Fruit fly (Drosophila melanogaster) whole organism, adult: ENCODE data around the gene Dpck.

Source experiments
- CG5204 ChIP-seq: fragments of 200-800 bp; sonication (Bioruptor generic); optimal IDR thresholded peaks from 2 replicates; lab custom pipeline; 2016; ENCODE audit warnings: missing biosample characterization, missing genetic modification characterization
- Crg-1 ChIP-seq: fragments of 200-800 bp; sonication (Bioruptor generic); optimal IDR thresholded peaks from 2 replicates; lab custom pipeline; 2016; ENCODE audit warnings: missing biosample characterization, missing genetic modification characterization
- Hr96 ChIP-seq: fragments of 200-800 bp; sonication (Bioruptor generic); optimal IDR thresholded peaks from 2 replicates; lab custom pipeline; 2016; ENCODE audit warnings: missing biosample characterization, missing genetic modification characterization
- ovo ChIP-seq: fragments of 200-800 bp; sonication (Bioruptor generic); optimal IDR thresholded peaks from 2 replicates; lab custom pipeline; 2016; ENCODE audit warnings: missing biosample characterization, missing genetic modification characterization
- pad ChIP-seq: fragments of 200-800 bp; sonication (Bioruptor generic); optimal IDR thresholded peaks from 3 replicates; lab custom pipeline; 2017; ENCODE audit warnings: missing biosample characterization, missing genetic modification characterization, mild to moderate bottlenecking, moderate library complexity, missing genetic modification reagents

DNA sequence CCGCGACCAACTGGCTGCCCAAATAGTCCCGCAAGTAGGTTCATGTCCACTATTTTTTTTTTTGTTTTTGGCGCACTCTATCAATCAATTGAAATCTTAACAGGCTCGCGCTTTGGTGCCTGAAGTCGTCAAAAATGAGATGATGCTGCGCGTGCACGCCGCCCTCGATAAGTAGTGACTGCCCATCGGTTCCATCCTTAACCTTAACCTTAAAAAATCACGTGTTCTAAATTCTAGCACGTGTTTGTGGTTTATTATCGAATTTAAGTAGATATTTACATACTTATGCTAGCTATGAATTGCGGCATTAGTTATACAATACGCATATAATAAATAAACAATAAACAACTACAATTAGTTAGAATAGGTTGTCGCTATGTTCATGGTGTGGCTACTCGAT, 12.4 kb downstream of the Dpck start:
- no peak for TF ChIP-seq Hr96 (GFP tag; lab: Kevin White, UChicago)
- TF ChIP-seq CG5204 (GFP tag; lab: Kevin White, UChicago): no peak
- TF ChIP-seq Crg-1 (GFP tag; lab: Kevin White, UChicago): no peak
- TF ChIP-seq pad: no peak
- TF ChIP-seq ovo: no peak
